Fruit fly (Drosophila melanogaster): ENCODE measurements around the gene Eip63F-1.

Gene Eip63F-1

dm6 chr3L:3926191-3926765 lies 9.1 kb downstream of the Eip63F-1 start:
- TF ChIP-seq Eip78C (GFP tag) (peak; percentile 30), CG6163 (GFP tag; IDR thresholded peaks at IDR 0.05) (no peak), pdm3 (GFP tag; optimal IDR thresholded peaks at IDR 0.05) (no peak), vri (GFP tag; optimal IDR thresholded peaks at IDR 0.05) (peak; percentile 96)

- TF ChIP-seq vri (GFP tag; optimal IDR thresholded peaks at IDR 0.05) (peak; percentile 69), CG15336 (GFP tag; IDR thresholded peaks at IDR 0.05) (no peak)
Observed at dm6 chr3L:3925487-3925886, 9.9 kb downstream of the Eip63F-1 start.

dm6 chr3L:3923631-3924274 lies 11.7 kb downstream of the Eip63F-1 start:
- peak; percentile 74 for TF ChIP-seq vri (GFP tag; optimal IDR thresholded peaks at IDR 0.05)
- TF ChIP-seq CG10631 (GFP tag; optimal IDR thresholded peaks at IDR 0.05): no peak

dm6 chr3L:3912134-3912533 lies 23.3 kb downstream of the Eip63F-1 start:
- no peak for TF ChIP-seq CG11294 (GFP tag; IDR thresholded peaks at IDR 0.05)
- no peak for TF ChIP-seq fd85E (GFP tag; optimal IDR thresholded peaks at IDR 0.05)
- no peak for TF ChIP-seq CG1621 (tag; optimal IDR thresholded peaks at IDR 0.05)
- TF ChIP-seq CG8319 (GFP tag; optimal IDR thresholded peaks at IDR 0.05): no peak
- TF ChIP-seq spab (GFP tag; optimal IDR thresholded peaks at IDR 0.05): no peak
- TF ChIP-seq cyc (GFP tag; optimal IDR thresholded peaks at IDR 0.05): no peak
- no peak for TF ChIP-seq CG11902 (GFP tag; optimal IDR thresholded peaks at IDR 0.05)
- TF ChIP-seq Blimp-1 (GFP tag; optimal IDR thresholded peaks at IDR 0.05): no peak
- TF ChIP-seq Sox15 (GFP tag; optimal IDR thresholded peaks at IDR 0.05): no peak
- no peak for TF ChIP-seq CG6854 (GFP tag; optimal IDR thresholded peaks at IDR 0.05)
- TF ChIP-seq Eip78C (GFP tag): no peak
- TF ChIP-seq net (GFP tag; optimal IDR thresholded peaks at IDR 0.05): no peak
- no peak for TF ChIP-seq CG10631 (GFP tag; optimal IDR thresholded peaks at IDR 0.05)
- no peak for TF ChIP-seq CG8119 (GFP tag; IDR thresholded peaks at IDR 0.05)
- TF ChIP-seq pdm3 (GFP tag; optimal IDR thresholded peaks at IDR 0.05): no peak

- TF ChIP-seq CG6792 (GFP tag; optimal IDR thresholded peaks at IDR 0.05) (no peak), CG10631 (GFP tag; optimal IDR thresholded peaks at IDR 0.05) (no peak), pdm3 (GFP tag; optimal IDR thresholded peaks at IDR 0.05) (no peak)
Observed at dm6 chr3L:3909831-3910230, 25.6 kb downstream of the Eip63F-1 start, which contains the start of gene mge. TSS of gene mge (minus strand) at chr3L:3909931.

- TF ChIP-seq CG1621 (tag; optimal IDR thresholded peaks at IDR 0.05) (no peak), vri (GFP tag; optimal IDR thresholded peaks at IDR 0.05) (peak; percentile 81)
Observed at dm6 chr3L:3908838-3909810, 26.3 kb downstream of the Eip63F-1 start.

dm6 chr3L:3905111-3905510 lies 30.3 kb downstream of the Eip63F-1 start, which contains the start of gene ida:
TSS of gene ida (plus strand) at chr3L:3905344.
- TF ChIP-seq Eip75B (GFP tag; optimal IDR thresholded peaks at IDR 0.05) (no peak), Ets21C (GFP tag; optimal IDR thresholded peaks at IDR 0.05) (no peak), CG8632 (GFP tag; optimal IDR thresholded peaks at IDR 0.05) (no peak), CG8119 (GFP tag; IDR thresholded peaks at IDR 0.05) (no peak), CG6808 (GFP tag; optimal IDR thresholded peaks at IDR 0.05) (no peak), esn (GFP tag; optimal IDR thresholded peaks at IDR 0.05) (peak; percentile 18), CG1621 (tag; optimal IDR thresholded peaks at IDR 0.05) (no peak), Eip93F (GFP tag; optimal IDR thresholded peaks at IDR 0.05) (no peak), fkh (GFP tag; optimal IDR thresholded peaks at IDR 0.05) (peak; percentile 93)

All from whole organism, prepupa.